Worm (Caenorhabditis elegans): Measurements from ENCODE around the gene math-5.

DNA sequence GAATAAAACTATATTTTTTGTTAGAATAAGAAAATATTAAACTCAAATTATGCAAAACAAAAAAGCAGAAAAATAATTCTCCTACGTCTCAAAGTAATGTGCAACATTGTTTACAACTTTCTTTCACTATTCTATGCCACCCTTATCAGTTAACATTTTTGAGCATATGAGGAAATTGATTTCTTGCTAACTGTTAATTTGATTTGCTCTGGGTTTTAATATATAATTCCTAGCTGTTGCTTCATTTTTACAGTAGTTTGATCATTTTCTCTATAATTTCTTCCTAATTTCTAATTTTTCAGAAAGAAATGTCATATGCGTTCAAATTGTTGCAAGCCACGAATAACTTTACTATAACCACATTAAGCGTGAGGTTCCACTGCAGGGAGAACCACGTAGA lies 46.4 kb downstream of the math-5 start, which contains the start of gene T08E11.1:
- no peak for TF ChIP-seq hlh-30 (tag; optimal IDR thresholded peaks at IDR 0.05; ENCODE audit: insufficient read depth)
- no peak for TF ChIP-seq lin-11 (tag; optimal IDR thresholded peaks at IDR 0.05)
- TF ChIP-seq fkh-10 (GFP tag; optimal IDR thresholded peaks at IDR 0.05) = no peak
- TF ChIP-seq hlh-15 (tag; optimal IDR thresholded peaks at IDR 0.05) = no peak
- no peak for TF ChIP-seq ceh-45 (GFP tag; IDR thresholded peaks at IDR 0.05)
- no peak for TF ChIP-seq rnt-1 (tag; optimal IDR thresholded peaks at IDR 0.05)

Data from whole organism, late embryonic.